Worm (Caenorhabditis elegans): ENCODE measurements around the gene nhr-168.

The nhr-168 gene

DNA sequence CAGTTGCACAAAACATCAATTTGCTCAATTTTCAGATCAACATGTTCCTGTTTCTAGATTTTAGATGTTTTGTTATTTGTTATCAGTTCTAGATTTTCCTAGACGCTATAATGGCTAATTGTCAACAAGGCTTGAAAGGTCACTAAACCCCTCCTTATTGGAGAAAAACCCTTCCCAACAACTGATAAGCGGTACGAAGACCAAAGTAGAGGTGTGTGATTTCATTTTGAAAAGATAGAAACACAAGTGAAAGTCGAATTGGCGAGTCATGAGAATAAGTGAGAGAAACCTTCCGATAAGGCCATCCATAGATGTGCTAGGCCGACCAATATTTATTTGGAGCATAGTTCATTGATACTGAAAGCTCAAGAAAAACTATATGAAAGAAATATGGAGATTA, 40.0 kb upstream of the nhr-168 start (continued):
- TF ChIP-seq fkh-4 (tag; optimal IDR thresholded peaks at IDR 0.05; ENCODE audit: borderline replicate concordance) (no peak), fos-1 (tag; optimal IDR thresholded peaks at IDR 0.05) (no peak), ces-1 (GFP tag; optimal IDR thresholded peaks at IDR 0.05) (no peak), nhr-11 (tag; optimal IDR thresholded peaks at IDR 0.05) (no peak), nhr-19 (GFP tag; conservative IDR thresholded peaks at IDR 0.05) (no peak), nhr-12 (tag; optimal IDR thresholded peaks at IDR 0.05) (no peak), nhr-84 (tag; optimal IDR thresholded peaks at IDR 0.05) (no peak), lin-35 (GFP tag; optimal IDR thresholded peaks at IDR 0.05) (peak in 1 of 2 experiments; percentile 47), ztf-11 (tag; optimal IDR thresholded peaks at IDR 0.05) (no peak), zip-4 (GFP tag; optimal IDR thresholded peaks at IDR 0.05) (no peak), skn-1 (tag; optimal IDR thresholded peaks at IDR 0.05) (no peak), lin-14 (GFP tag; optimal IDR thresholded peaks at IDR 0.05) (peak; percentile 54), aha-1 (tag; optimal IDR thresholded peaks at IDR 0.05) (no peak), snpc-4 (tag; optimal IDR thresholded peaks at IDR 0.05) (no peak), unc-30 (tag; optimal IDR thresholded peaks at IDR 0.05) (no peak), xbp-1 (tag; optimal IDR thresholded peaks at IDR 0.05) (no peak), nhr-71 (tag; optimal IDR thresholded peaks at IDR 0.05) (peak; percentile 54), isw-1 (GFP tag; IDR thresholded peaks at IDR 0.05) (no peak), hlh-17 (GFP tag; optimal IDR thresholded peaks at IDR 0.05; ENCODE audit: borderline replicate concordance) (no peak), lin-39 (tag; optimal IDR thresholded peaks at IDR 0.05) (no peak), unc-98 (GFP tag; IDR thresholded peaks at IDR 0.05) (no peak), C16A3.4 (tag; optimal IDR thresholded peaks at IDR 0.05) (no peak), nhr-20 (tag; optimal IDR thresholded peaks at IDR 0.05) (peak; percentile 50), efl-3 (GFP tag; optimal IDR thresholded peaks at IDR 0.05) (no peak), unc-62 (GFP tag; optimal IDR thresholded peaks at IDR 0.05) (no peak), ceh-82 (tag; optimal IDR thresholded peaks at IDR 0.05) (no peak), swsn-7 (tag; optimal IDR thresholded peaks at IDR 0.05) (no peak), unc-130 (tag; optimal IDR thresholded peaks at IDR 0.05) (no peak), ceh-63 (GFP tag; optimal IDR thresholded peaks at IDR 0.05) (no peak), elt-3 (tag; optimal IDR thresholded peaks at IDR 0.05) (peak in 4 of 6 experiments; percentile 18 to 68 (median 58)), nhr-77 (tag; optimal IDR thresholded peaks at IDR 0.05) (no peak), nhr-28 (tag; optimal IDR thresholded peaks at IDR 0.05) (no peak), sptf-1 (tag; optimal IDR thresholded peaks at IDR 0.05) (no peak), lir-3 (tag; optimal IDR thresholded peaks at IDR 0.05; ENCODE audit: poor library complexity) (no peak), aly-2 (tag; optimal IDR thresholded peaks at IDR 0.05) (no peak), egl-27 (tag; optimal IDR thresholded peaks at IDR 0.05) (no peak), dsc-1 (tag; optimal IDR thresholded peaks at IDR 0.05) (no peak), jun-1 (tag; optimal IDR thresholded peaks at IDR 0.05) (peak; percentile 32), ama-1 (optimal IDR thresholded peaks at IDR 0.05) (no peak), pqm-1 (tag; optimal IDR thresholded peaks at IDR 0.05) (peak; percentile 55), C04F5.9 (tag; optimal IDR thresholded peaks at IDR 0.05) (no peak), mab-9 (GFP tag; IDR thresholded peaks at IDR 0.05) (no peak), hpl-2 (GFP tag; optimal IDR thresholded peaks at IDR 0.05) (no peak), nhr-76 (tag; optimal IDR thresholded peaks at IDR 0.05) (no peak), mep-1 (tag; optimal IDR thresholded peaks at IDR 0.05) (no peak), snu-23 (GFP tag; optimal IDR thresholded peaks at IDR 0.05) (peak; percentile 4), nhr-237 (tag; optimal IDR thresholded peaks at IDR 0.05) (no peak), sox-4 (tag; optimal IDR thresholded peaks at IDR 0.05) (no peak), pag-3 (tag; optimal IDR thresholded peaks at IDR 0.05; ENCODE audit: borderline replicate concordance, insufficient read depth) (no peak), zag-1 (tag; optimal IDR thresholded peaks at IDR 0.05) (no peak), lsy-2 (tag; optimal IDR thresholded peaks at IDR 0.05) (peak in 1 of 2 experiments; percentile 39), fkh-8 (tag; optimal IDR thresholded peaks at IDR 0.05) (no peak), blmp-1 (tag; optimal IDR thresholded peaks at IDR 0.05) (peak; percentile 97), fkh-10 (GFP tag; optimal IDR thresholded peaks at IDR 0.05) (no peak), ceh-90 (tag; optimal IDR thresholded peaks at IDR 0.05) (no peak)
